Fruit fly (Drosophila melanogaster): ENCODE measurements around the gene Pmi.

Gene Pmi

DNA sequence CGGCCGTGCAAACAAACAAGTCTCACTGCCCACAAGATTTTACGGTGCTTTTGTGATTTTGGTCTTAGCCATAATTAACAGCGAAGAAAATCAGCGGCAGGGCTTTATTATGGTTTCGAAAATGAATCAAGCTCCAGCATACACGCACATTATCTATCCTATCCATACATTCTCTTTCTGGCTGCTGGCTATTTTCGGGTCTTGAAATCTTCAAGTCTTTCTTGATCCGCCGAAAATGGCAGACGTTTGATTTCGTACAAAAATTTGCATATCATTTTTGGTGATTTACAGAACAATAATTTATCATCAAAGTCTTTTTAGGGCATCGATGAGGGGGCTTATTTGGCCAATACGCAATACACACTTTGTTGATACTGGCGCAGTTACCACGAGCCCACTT lies 9.0 kb downstream of the Pmi start:
- TF ChIP-seq CG12769 (tag; optimal IDR thresholded peaks at IDR 0.05) (peak; percentile 27), CG7372 (GFP tag; IDR thresholded peaks at IDR 0.05) (no peak), chinmo (GFP tag; IDR thresholded peaks at IDR 0.05; ENCODE audit: partially characterized antibody) (0 out of 4 replicates have a peak, but pooled peaks have one; percentile 8), CG13424 (tag; optimal IDR thresholded peaks at IDR 0.05) (no peak), CG13894 (tag; optimal IDR thresholded peaks at IDR 0.05) (peak; percentile 90), CG13624 (GFP tag; optimal IDR thresholded peaks at IDR 0.05) (peak; percentile 31), CG9609 (GFP tag; optimal IDR thresholded peaks at IDR 0.05) (no peak)

- TF ChIP-seq Lhr (GFP tag; optimal IDR thresholded peaks at IDR 0.05) (no peak), CG18011 (GFP tag; optimal IDR thresholded peaks at IDR 0.05) (peak; percentile 8), org-1 (GFP tag; optimal IDR thresholded peaks at IDR 0.05) (no peak), CG10274 (GFP tag; optimal IDR thresholded peaks at IDR 0.05) (no peak), cas (GFP tag; IDR thresholded peaks at IDR 0.05) (no peak), CoRest (tag; optimal IDR thresholded peaks at IDR 0.05) (no peak), CG8281 (tag; optimal IDR thresholded peaks at IDR 0.05) (no peak), Trl (optimal IDR thresholded peaks at IDR 0.05) (no peak), Trl (GFP tag; optimal IDR thresholded peaks at IDR 0.05) (no peak), gsb (GFP tag; IDR thresholded peaks at IDR 0.05) (no peak), esg (GFP tag; conservative IDR thresholded peaks at IDR 0.05) (peak; percentile 34; the same call in 1 of the 2 replicates), pzg (GFP tag; optimal IDR thresholded peaks at IDR 0.05) (peak; percentile 66), Sry-δ (GFP tag; optimal IDR thresholded peaks at IDR 0.05) (peak; percentile 37), pan (optimal IDR thresholded peaks at IDR 0.05) (no peak), pan (GFP tag; optimal IDR thresholded peaks at IDR 0.05 in 1 of 2, IDR thresholded peaks at IDR 0.05 in 1 of 2) (peak in 1 of 2 experiments; percentile 36), dimm (GFP tag; IDR thresholded peaks at IDR 0.05) (no peak), dati (GFP tag; IDR thresholded peaks at IDR 0.05) (no peak), CG9609 (GFP tag; optimal IDR thresholded peaks at IDR 0.05) (no peak), zen2 (GFP tag; IDR thresholded peaks at IDR 0.05; ENCODE audit: partially characterized antibody) (no peak), CG33213 (GFP tag; optimal IDR thresholded peaks at IDR 0.05) (peak; percentile 14), CG13287 (GFP tag; IDR thresholded peaks at IDR 0.05; ENCODE audit: partially characterized antibody) (peak; percentile 48; the same call in 1 of the 2 replicates), CTCF (GFP tag; optimal IDR thresholded peaks at IDR 0.05) (no peak), slbo (GFP tag; IDR thresholded peaks at IDR 0.05) (no peak; the same call in 1 of the 2 replicates), CG3163 (GFP tag; optimal IDR thresholded peaks at IDR 0.05) (no peak), Hey (tag; optimal IDR thresholded peaks at IDR 0.05) (no peak), run (tag; optimal IDR thresholded peaks at IDR 0.05) (no peak), lab (GFP tag; optimal IDR thresholded peaks at IDR 0.05) (no peak), CG13123 (GFP tag; optimal IDR thresholded peaks at IDR 0.05) (no peak), crc (GFP tag; optimal IDR thresholded peaks at IDR 0.05) (peak; percentile 4), fd64A (GFP tag; optimal IDR thresholded peaks at IDR 0.05) (no peak), CG6254 (GFP tag; optimal IDR thresholded peaks at IDR 0.05) (no peak), CG16863 (GFP tag; optimal IDR thresholded peaks at IDR 0.05) (no peak), Hr78 (GFP tag; optimal IDR thresholded peaks at IDR 0.05) (no peak), ind (GFP tag; optimal IDR thresholded peaks at IDR 0.05) (peak; percentile 35), NK7.1 (GFP tag; optimal IDR thresholded peaks at IDR 0.05) (no peak), fd102C (GFP tag; optimal IDR thresholded peaks at IDR 0.05) (no peak), ATbp (GFP tag; optimal IDR thresholded peaks at IDR 0.05) (no peak), CG17328 (GFP tag; IDR thresholded peaks at IDR 0.05) (no peak), dysf (GFP tag; IDR thresholded peaks at IDR 0.05) (no peak), klu (GFP tag; IDR thresholded peaks at IDR 0.05) (peak; percentile 52; the same call in 1 of the 2 replicates), CG2678 (tag; optimal IDR thresholded peaks at IDR 0.05) (no peak), gcm (GFP tag; optimal IDR thresholded peaks at IDR 0.05) (peak; percentile 1), ap (GFP tag; IDR thresholded peaks at IDR 0.05) (no peak), CG2712 (tag; optimal IDR thresholded peaks at IDR 0.05) (peak; percentile 52)
Measured at dm6 chr3L:5789663-5790062, 9.8 kb downstream of the Pmi start.

Data from whole organism, embryonic.